Fruit fly (Drosophila melanogaster): ENCODE results near the gene dlg1.

Gene dlg1

dm6 chrX:11369374-11369773, at the start of gene dlg1:
Gene dlg1 (plus strand): TSS chrX:11369665.
- TF ChIP-seq CG1621 (tag; optimal IDR thresholded peaks at IDR 0.05) (peak; percentile 67), Eip78C (GFP tag) (peak; percentile 67), CG16779 (tag; optimal IDR thresholded peaks at IDR 0.05) (no peak), fkh (GFP tag; optimal IDR thresholded peaks at IDR 0.05) (peak; percentile 35), CG6163 (GFP tag; IDR thresholded peaks at IDR 0.05) (no peak)

dm6 chrX:11319916-11320315, 49.5 kb upstream of the dlg1 start:
- TF ChIP-seq Lpt (GFP tag; optimal IDR thresholded peaks at IDR 0.05) (no peak), Gug (GFP tag; IDR thresholded peaks at IDR 0.05) (no peak), Ets21C (GFP tag; optimal IDR thresholded peaks at IDR 0.05) (no peak), Met (GFP tag; optimal IDR thresholded peaks at IDR 0.05) (no peak), acj6 (GFP tag; optimal IDR thresholded peaks at IDR 0.05) (no peak), Smox (GFP tag; optimal IDR thresholded peaks at IDR 0.05) (no peak), CG11294 (GFP tag; IDR thresholded peaks at IDR 0.05) (no peak)

dm6 chrX:11322257-11322656, 47.2 kb upstream of the dlg1 start, which contains the start of gene sisA:
Gene sisA (minus strand): TSS chrX:11322357.
- TF ChIP-seq topi (GFP tag; optimal IDR thresholded peaks at IDR 0.05), result no peak

- TF ChIP-seq fkh (GFP tag; optimal IDR thresholded peaks at IDR 0.05) (peak; percentile 42), svp (GFP tag) (peak; percentile 81), Hr39 (GFP tag; optimal IDR thresholded peaks at IDR 0.05) (no peak), Eip78C (GFP tag) (peak; percentile 32)
Observed at dm6 chrX:11322659-11323058, 46.8 kb upstream of the dlg1 start.

dm6 chrX:11325175-11325768, 44.2 kb upstream of the dlg1 start, which contains the start of gene Gapvd1:
Gene Gapvd1 (plus strand): TSS chrX:11325385.
- no peak for TF ChIP-seq Eip93F (GFP tag; optimal IDR thresholded peaks at IDR 0.05)
- no peak for TF ChIP-seq CG6163 (GFP tag; IDR thresholded peaks at IDR 0.05)
- no peak for TF ChIP-seq CG16779 (tag; optimal IDR thresholded peaks at IDR 0.05)
- no peak for TF ChIP-seq CG32006 (GFP tag; optimal IDR thresholded peaks at IDR 0.05)
- peak; percentile 33 for TF ChIP-seq svp (GFP tag)
- TF ChIP-seq CG8632 (GFP tag; optimal IDR thresholded peaks at IDR 0.05), result no peak
- TF ChIP-seq Hr39 (GFP tag; optimal IDR thresholded peaks at IDR 0.05), result no peak
- no peak for TF ChIP-seq Gug (GFP tag; IDR thresholded peaks at IDR 0.05)
- no peak for TF ChIP-seq Lpt (GFP tag; optimal IDR thresholded peaks at IDR 0.05)
- TF ChIP-seq CG11762 (GFP tag; optimal IDR thresholded peaks at IDR 0.05; ENCODE audit: insufficient read depth), result no peak
- no peak for TF ChIP-seq CG10631 (GFP tag; optimal IDR thresholded peaks at IDR 0.05)
- peak; percentile 23 for TF ChIP-seq Sox14 (GFP tag; optimal IDR thresholded peaks at IDR 0.05)
- TF ChIP-seq ss (GFP tag; optimal IDR thresholded peaks at IDR 0.05), result peak in 1 of 2 experiments; percentile 40
- no peak for TF ChIP-seq CG8319 (GFP tag; optimal IDR thresholded peaks at IDR 0.05)
- TF ChIP-seq CG10669 (GFP tag; optimal IDR thresholded peaks at IDR 0.05), result no peak
- no peak for TF ChIP-seq Eip75B (GFP tag; optimal IDR thresholded peaks at IDR 0.05)
- no peak for TF ChIP-seq Sox15 (GFP tag; optimal IDR thresholded peaks at IDR 0.05)
- TF ChIP-seq net (GFP tag; optimal IDR thresholded peaks at IDR 0.05), result no peak
- TF ChIP-seq Sox102F (GFP tag; optimal IDR thresholded peaks at IDR 0.05), result no peak
- no peak for TF ChIP-seq vri (GFP tag; optimal IDR thresholded peaks at IDR 0.05)
- TF ChIP-seq CG4318 (GFP tag; optimal IDR thresholded peaks at IDR 0.05), result no peak
- no peak for TF ChIP-seq fd59A (GFP tag; optimal IDR thresholded peaks at IDR 0.05)
- TF ChIP-seq CG34406 (GFP tag; optimal IDR thresholded peaks at IDR 0.05), result no peak
- TF ChIP-seq salr (GFP tag; optimal IDR thresholded peaks at IDR 0.05), result no peak
- TF ChIP-seq fkh (GFP tag; optimal IDR thresholded peaks at IDR 0.05), result peak; percentile 57
- TF ChIP-seq CG6854 (GFP tag; optimal IDR thresholded peaks at IDR 0.05), result no peak
- no peak for TF ChIP-seq CG9139 (GFP tag; optimal IDR thresholded peaks at IDR 0.05)
- no peak for TF ChIP-seq Blimp-1 (GFP tag; optimal IDR thresholded peaks at IDR 0.05)
- TF ChIP-seq Hr38 (GFP tag; optimal IDR thresholded peaks at IDR 0.05), result no peak
- TF ChIP-seq CG11902 (GFP tag; optimal IDR thresholded peaks at IDR 0.05), result no peak
- no peak for TF ChIP-seq fd85E (GFP tag; optimal IDR thresholded peaks at IDR 0.05)
- TF ChIP-seq esn (GFP tag; optimal IDR thresholded peaks at IDR 0.05), result peak; percentile 24
- TF ChIP-seq dsx (GFP tag; optimal IDR thresholded peaks at IDR 0.05; ENCODE audit: poor library complexity, severe bottlenecking), result no peak
- TF ChIP-seq Smox (GFP tag; optimal IDR thresholded peaks at IDR 0.05), result no peak
- no peak for TF ChIP-seq CG7368 (GFP tag; optimal IDR thresholded peaks at IDR 0.05)

All from whole organism, prepupa.